Fruit fly (Drosophila melanogaster) whole organism, embryonic: ENCODE measurements around the gene fzy.

Source experiments
- Blimp-1 ChIP-seq: fragments of 200-800 bp; sonication (Bioruptor generic); optimal IDR thresholded peaks from 3 replicates; lab custom pipeline; 2018; ENCODE audit warnings: missing biosample characterization, missing genetic modification characterization, mild to moderate bottlenecking, moderate library complexity, missing genetic modification reagents
- CG10959 ChIP-seq: fragments of 200-800 bp; sonication (Bioruptor generic); IDR thresholded peaks from 2 replicates; pipeline ENCODE4 v1.3.6; 2022; ENCODE audit warnings: missing biosample characterization, missing genetic modification characterization
- CG11560 ChIP-seq: fragments of 200-800 bp; sonication (Bioruptor generic); IDR thresholded peaks from 3 replicates; pipeline ENCODE4 v1.3.6; 2022; ENCODE audit warnings: missing biosample characterization, missing genetic modification characterization
- CG11696 ChIP-seq: fragments of 200-800 bp; sonication (Bioruptor generic); IDR thresholded peaks from 2 replicates; pipeline ENCODE4 v1.3.6; 2022; ENCODE audit warnings: missing biosample characterization, missing genetic modification characterization
- CG13894 ChIP-seq: fragments of 200-800 bp; sonication (Bioruptor generic); optimal IDR thresholded peaks from 3 replicates; lab custom pipeline; 2018; ENCODE audit warnings: missing biosample characterization, mild to moderate bottlenecking, missing genetic modification characterization, moderate library complexity
- CG14441 ChIP-seq: fragments of 200-800 bp; sonication (Bioruptor generic); IDR thresholded peaks from 2 replicates; pipeline ENCODE4 v1.3.6; 2022; ENCODE audit warnings: missing biosample characterization, missing genetic modification characterization
- CG14710 ChIP-seq: fragments of 200-800 bp; sonication (Bioruptor generic); optimal IDR thresholded peaks from 3 replicates; lab custom pipeline; 2019; ENCODE audit warnings: missing biosample characterization, mild to moderate bottlenecking, missing genetic modification characterization, moderate library complexity
- CG1602 ChIP-seq: fragments of 200-800 bp; sonication (Bioruptor generic); optimal IDR thresholded peaks from 3 replicates; lab custom pipeline; 2016; ENCODE audit warnings: missing biosample characterization, missing genetic modification characterization
- CG1647 ChIP-seq: fragments of 200-800 bp; sonication (Bioruptor generic); optimal IDR thresholded peaks from 3 replicates; lab custom pipeline; 2016; ENCODE audit warnings: missing biosample characterization, missing genetic modification characterization
- CG16813 ChIP-seq: fragments of 200-800 bp; sonication (Bioruptor generic); IDR thresholded peaks from 3 replicates; pipeline ENCODE4 v1.3.6; 2022; ENCODE audit warnings: missing biosample characterization, missing genetic modification characterization; ENCODE audit not compliant: partially characterized antibody
- CG17829 ChIP-seq: fragments of 200-800 bp; optimal IDR thresholded peaks from 2 replicates; lab custom pipeline; 2019; ENCODE audit warnings: missing biosample characterization, mild to moderate bottlenecking, missing genetic modification characterization, moderate library complexity
- CG18011 ChIP-seq: fragments of 200-800 bp; sonication (Bioruptor generic); optimal IDR thresholded peaks from 2 replicates; lab custom pipeline; 2017; ENCODE audit warnings: missing biosample characterization, missing genetic modification characterization, mild to moderate bottlenecking, moderate library complexity, missing genotype
- CG18262 ChIP-seq: fragments of 200-800 bp; optimal IDR thresholded peaks from 3 replicates; lab custom pipeline; 2019; ENCODE audit warnings: missing biosample characterization, mild to moderate bottlenecking, missing genetic modification characterization, moderate library complexity
- CG4707 ChIP-seq: fragments of 200-800 bp; sonication (Bioruptor generic); optimal IDR thresholded peaks from 2 replicates; lab custom pipeline; 2018; ENCODE audit warnings: missing biosample characterization, mild to moderate bottlenecking, missing genetic modification characterization, moderate library complexity
- CG4730 ChIP-seq: fragments of 200-800 bp; sonication (Bioruptor generic); IDR thresholded peaks from 2 replicates; pipeline ENCODE4 v1.3.6; 2022; ENCODE audit warnings: missing biosample characterization, missing genetic modification characterization
- CG4820 ChIP-seq: fragments of 200-800 bp; sonication (Bioruptor generic); optimal IDR thresholded peaks from 3 replicates; lab custom pipeline; 2016; ENCODE audit warnings: missing biosample characterization, missing genetic modification characterization
- CG7928 ChIP-seq: fragments of 200-800 bp; sonication (Bioruptor generic); optimal IDR thresholded peaks from 2 replicates; lab custom pipeline; 2017; ENCODE audit warnings: missing biosample characterization, mild to moderate bottlenecking, missing genetic modification characterization
- CG7987 ChIP-seq: fragments of 200-800 bp; sonication (Bioruptor generic); optimal IDR thresholded peaks from 2 replicates; lab custom pipeline; 2018; ENCODE audit warnings: missing biosample characterization, mild to moderate bottlenecking, missing genetic modification characterization, moderate library complexity
- CG8765 ChIP-seq: fragments of 200-800 bp; sonication (Bioruptor generic); IDR thresholded peaks from 2 replicates; pipeline ENCODE4 v1.3.6; 2022; ENCODE audit warnings: missing biosample characterization, missing genetic modification characterization
- CG9609 ChIP-seq: fragments of 200-800 bp; sonication (Bioruptor generic); optimal IDR thresholded peaks from 3 replicates; lab custom pipeline; 2016; ENCODE audit warnings: missing biosample characterization, missing genetic modification characterization
- Gug ChIP-seq: fragments of 200-800 bp; sonication (Bioruptor generic); IDR thresholded peaks from 4 replicates; pipeline ENCODE4 v1.3.6; 2022; ENCODE audit warnings: missing biosample characterization, missing genetic modification characterization
- HmgD ChIP-seq: fragments of 200-800 bp; sonication (Bioruptor generic); optimal IDR thresholded peaks from 3 replicates; lab custom pipeline; 2016; ENCODE audit warnings: missing biosample characterization, missing genetic modification characterization
- Hsf ChIP-seq: fragments of 200-800 bp; sonication (Bioruptor generic); optimal IDR thresholded peaks from 3 replicates; lab custom pipeline; 2016; ENCODE audit warnings: missing biosample characterization, missing genetic modification characterization
- Lpt ChIP-seq: fragments of >200 bp; optimal IDR thresholded peaks from 2 replicates; lab custom pipeline; 2018; ENCODE audit warnings: missing biosample characterization, missing genetic modification characterization
- Mrtf ChIP-seq: fragments of 200-800 bp; sonication (Bioruptor generic); IDR thresholded peaks from 3 replicates; pipeline ENCODE4 v1.3.6; 2022; ENCODE audit warnings: missing biosample characterization, missing genetic modification characterization
- Nf-YA ChIP-seq: fragments of 200-800 bp; sonication (Bioruptor generic); IDR thresholded peaks from 2 replicates; pipeline ENCODE4 v1.3.6; 2022; ENCODE audit warnings: missing biosample characterization, missing genetic modification characterization
- Nf-YC ChIP-seq: fragments of 200-800 bp; optimal IDR thresholded peaks from 3 replicates; lab custom pipeline; 2019; ENCODE audit warnings: missing biosample characterization, mild to moderate bottlenecking, missing genetic modification characterization, moderate library complexity
- Opbp ChIP-seq: fragments of 200-800 bp; sonication (Bioruptor generic); IDR thresholded peaks from 3 replicates; pipeline ENCODE4 v1.3.6; 2022; ENCODE audit warnings: missing biosample characterization, missing genetic modification characterization; ENCODE audit not compliant: partially characterized antibody
- Rfx ChIP-seq: fragments of 200-800 bp; sonication (Bioruptor generic); IDR thresholded peaks from 2 replicates; pipeline ENCODE4 v1.3.6; 2022; ENCODE audit warnings: missing biosample characterization, missing genetic modification characterization
- Sry-δ ChIP-seq: fragments of 200-800 bp; sonication (Bioruptor generic); optimal IDR thresholded peaks from 2 replicates; lab custom pipeline; 2016; ENCODE audit warnings: missing biosample characterization, missing genetic modification characterization
- TFAM ChIP-seq: fragments of 200-800 bp; sonication (Bioruptor generic); optimal IDR thresholded peaks from 2 replicates; lab custom pipeline; 2017; ENCODE audit warnings: missing biosample characterization, missing genetic modification characterization, inconsistent platforms
- abd-A ChIP-seq: fragments of 200-800 bp; sonication (Bioruptor generic); optimal IDR thresholded peaks from 3 replicates; lab custom pipeline; 2019; ENCODE audit warnings: missing biosample characterization, mild to moderate bottlenecking, missing genetic modification characterization, moderate library complexity
- amos ChIP-seq: fragments of 200-800 bp; sonication (Bioruptor generic); IDR thresholded peaks from 2 replicates; pipeline ENCODE4 v1.3.6; 2022; ENCODE audit warnings: missing biosample characterization, missing genetic modification characterization; ENCODE audit not compliant: partially characterized antibody
- ap ChIP-seq: fragments of 200-800 bp; sonication (Bioruptor generic); IDR thresholded peaks from 2 replicates; pipeline ENCODE4 v1.3.6; 2022; ENCODE audit warnings: missing biosample characterization, missing genetic modification characterization
- ems ChIP-seq: fragments of 200-800 bp; sonication (Bioruptor generic); optimal IDR thresholded peaks from 3 replicates; lab custom pipeline; 2016; ENCODE audit warnings: missing biosample characterization, missing genetic modification characterization
- fd96Cb ChIP-seq: fragments of 200-800 bp; sonication (Bioruptor generic); optimal IDR thresholded peaks from 2 replicates; lab custom pipeline; 2018; ENCODE audit warnings: missing biosample characterization, mild to moderate bottlenecking, missing genetic modification characterization, moderate library complexity
- insv ChIP-seq, 2 experiments: fragments of 200-800 bp; sonication (Bioruptor generic); optimal IDR thresholded peaks; 3 replicates each; lab custom pipeline; 2016 to 2018; ENCODE audit warnings: missing biosample characterization in 2 of 2, missing genetic modification characterization in 2 of 2
- jumu ChIP-seq: fragments of 200-800 bp; sonication (Bioruptor generic); optimal IDR thresholded peaks from 3 replicates; lab custom pipeline; 2016; ENCODE audit warnings: missing biosample characterization, missing genetic modification characterization
- kay ChIP-seq: fragments of 200-800 bp; sonication (Bioruptor generic); optimal IDR thresholded peaks from 2 replicates; lab custom pipeline; 2016; ENCODE audit warnings: missing biosample characterization, missing genetic modification characterization
- klu ChIP-seq: fragments of 200-800 bp; sonication (Bioruptor generic); IDR thresholded peaks from 2 replicates; pipeline ENCODE4 v1.3.6; 2022; ENCODE audit warnings: missing biosample characterization, missing genetic modification characterization
- mld ChIP-seq: fragments of 200-800 bp; sonication (Bioruptor generic); IDR thresholded peaks from 3 replicates; pipeline ENCODE4 v1.3.6; 2022; ENCODE audit warnings: missing biosample characterization, missing genetic modification characterization; ENCODE audit not compliant: partially characterized antibody
- nerfin-1 ChIP-seq: fragments of 200-800 bp; sonication (Bioruptor generic); optimal IDR thresholded peaks from 3 replicates; lab custom pipeline; 2019; ENCODE audit warnings: missing biosample characterization, mild to moderate bottlenecking, missing genetic modification characterization, moderate library complexity
- pan ChIP-seq, 4 experiments: fragments of >200 bp in 3 of 4; fragments of 200-800 bp in 1 of 4; sonication (Bioruptor generic) in 1 of 4; optimal IDR thresholded peaks in 3 of 4; IDR thresholded peaks in 1 of 4; 2 replicates each; pipeline versions ENCODE4 v1.3.6 to Lab custom; 2017 to 2022; ENCODE audit warnings: missing biosample characterization in 2 of 4, missing genetic modification characterization in 2 of 4, mixed read lengths in 1 of 4
- peb ChIP-seq: fragments of 200-800 bp; sonication (Bioruptor generic); IDR thresholded peaks from 2 replicates; pipeline ENCODE4 v1.3.6; 2022; ENCODE audit warnings: missing biosample characterization, missing genetic modification characterization
- pfk ChIP-seq: fragments of 200-800 bp; sonication (Bioruptor generic); optimal IDR thresholded peaks from 2 replicates; lab custom pipeline; 2018; ENCODE audit warnings: missing biosample characterization, mild to moderate bottlenecking, missing genetic modification characterization, moderate library complexity
- sna ChIP-seq: fragments of 200-800 bp; sonication (Bioruptor generic); IDR thresholded peaks from 2 replicates; pipeline ENCODE4 v1.3.6; 2022; ENCODE audit warnings: missing biosample characterization, missing genetic modification characterization; ENCODE audit not compliant: partially characterized antibody
- trh ChIP-seq: fragments of 200-800 bp; sonication (Bioruptor generic); optimal IDR thresholded peaks from 2 replicates; lab custom pipeline; 2016; ENCODE audit warnings: missing biosample characterization, missing genetic modification characterization
- z ChIP-seq: fragments of 200-800 bp; sonication (Bioruptor generic); IDR thresholded peaks from 3 replicates; pipeline ENCODE4 v1.3.6; 2022; ENCODE audit warnings: missing biosample characterization, missing genetic modification characterization

fzy gene

dm6 chr2L:16325515-16326257 is 14.9 kb downstream of the fzy start, which contains the start of gene cact (continued):
- TF ChIP-seq klu, result peak; percentile 86
- TF ChIP-seq mld (GFP tag; lab: Robert Waterston, UW), result no peak
- TF ChIP-seq kay (GFP tag; lab: Kevin White, UChicago), result peak; percentile 91
- TF ChIP-seq CG7987 (GFP tag; lab: Kevin White, UChicago), result peak; percentile 62
- peak; percentile 71 for TF ChIP-seq CG7928 (GFP tag; lab: Kevin White, UChicago)
- peak; percentile 94 for TF ChIP-seq jumu (GFP tag; lab: Kevin White, UChicago)
- peak; percentile 90 for TF ChIP-seq CG1647 (GFP tag; lab: Kevin White, UChicago)
- TF ChIP-seq CG16813, result peak; percentile 57; the same call in 2 of the 3 replicates
- TF ChIP-seq CG4707 (GFP tag; lab: Kevin White, UChicago), result no peak
- TF ChIP-seq CG11696, result peak; percentile 73
- peak; percentile 73; the same call in 1 of the 2 replicates for TF ChIP-seq sna (GFP tag; lab: Robert Waterston, UW)
- TF ChIP-seq ap (GFP tag; lab: Robert Waterston, UW), result peak; percentile 90
- peak in 1 of 2 experiments; percentile 58 for TF ChIP-seq insv (GFP tag; optimal IDR thresholded peaks at IDR 0.05; lab: Kevin White, UChicago)
- TF ChIP-seq CG8765 (GFP tag; lab: Robert Waterston, UW), result peak; percentile 83
- peak; percentile 86 for TF ChIP-seq CG14441 (GFP tag; lab: Robert Waterston, UW)
- TF ChIP-seq z (GFP tag; lab: Robert Waterston, UW), result 0 out of 3 replicates have a peak, but pooled peaks have one; percentile 14
- TF ChIP-seq CG1602 (GFP tag; lab: Kevin White, UChicago), result peak; percentile 93
- TF ChIP-seq CG9609 (GFP tag; lab: Kevin White, UChicago), result peak; percentile 94
- peak; percentile 95 for TF ChIP-seq CG17829 (tag; lab: Kevin White, UChicago)
- TF ChIP-seq fd96Cb (tag; lab: Kevin White, UChicago), result peak; percentile 88
- peak; percentile 89 for TF ChIP-seq Blimp-1
- TF ChIP-seq TFAM, result peak; percentile 53
- TF ChIP-seq Rfx (GFP tag; lab: Robert Waterston, UW), result peak; percentile 93
- TF ChIP-seq Nf-YA, result peak; percentile 72; the same call in 1 of the 2 replicates
- no peak for TF ChIP-seq pan (optimal IDR thresholded peaks at IDR 0.05; lab: Kevin White, UChicago)
- peak in 1 of 2 experiments; percentile 89 for TF ChIP-seq pan (GFP tag; optimal IDR thresholded peaks at IDR 0.05 in 1 of 2, IDR thresholded peaks at IDR 0.05 in 1 of 2)
- peak; percentile 94 for TF ChIP-seq abd-A
- peak; percentile 84 for TF ChIP-seq Nf-YC (tag; lab: Kevin White, UChicago)
- peak; percentile 39 for TF ChIP-seq pfk (GFP tag; lab: Kevin White, UChicago)
- TF ChIP-seq Lpt (GFP tag; lab: Kevin White, UChicago), result no peak
- peak; percentile 95 for TF ChIP-seq CG13894 (tag; lab: Kevin White, UChicago)
- peak; percentile 89 for TF ChIP-seq CG4820
- TF ChIP-seq Hsf, result peak; percentile 95
- TF ChIP-seq Opbp (GFP tag; lab: Robert Waterston, UW), result no peak
- TF ChIP-seq CG18011 (GFP tag; lab: Kevin White, UChicago), result peak; percentile 85
- TF ChIP-seq CG10959 (GFP tag; lab: Robert Waterston, UW), result peak; percentile 83
- TF ChIP-seq nerfin-1 (tag; lab: Kevin White, UChicago), result peak; percentile 81
- peak; percentile 87 for TF ChIP-seq Gug (GFP tag; lab: Robert Waterston, UW)
- peak; percentile 83 for TF ChIP-seq CG4730 (GFP tag; lab: Robert Waterston, UW)
- TF ChIP-seq CG18262 (tag; lab: Kevin White, UChicago), result peak; percentile 94
- peak; percentile 90 for TF ChIP-seq ems (GFP tag; lab: Kevin White, UChicago)
- TF ChIP-seq amos (GFP tag; lab: Robert Waterston, UW), result 0 out of 2 replicates have a peak, but pooled peaks have one; percentile 30
- peak; percentile 74 for TF ChIP-seq peb (GFP tag; lab: Robert Waterston, UW)
- TF ChIP-seq CG14710 (tag; lab: Kevin White, UChicago), result peak; percentile 96
- peak; percentile 70; the same call in 2 of the 3 replicates for TF ChIP-seq CG11560 (tag; lab: Robert Waterston, UW)
- TF ChIP-seq HmgD (GFP tag; lab: Kevin White, UChicago), result peak; percentile 93
- peak; percentile 80 for TF ChIP-seq Sry-δ (GFP tag; lab: Kevin White, UChicago)
- peak; percentile 86; the same call in 2 of the 3 replicates for TF ChIP-seq Mrtf
- peak; percentile 86 for TF ChIP-seq trh (GFP tag; lab: Kevin White, UChicago)
